Fruit fly (Drosophila melanogaster) whole organism, wandering third instar larva: ENCODE data around the gene mTerf5.

Source experiments
- HLH106 ChIP-seq: fragments of 200-800 bp; optimal IDR thresholded peaks from 3 replicates; lab custom pipeline; 2019; ENCODE audit warnings: missing biosample characterization, mild to moderate bottlenecking, missing genetic modification characterization, moderate library complexity
- Hr78 ChIP-seq: fragments of >200 bp; optimal IDR thresholded peaks from 2 replicates; lab custom pipeline; 2017; ENCODE audit warnings: missing biosample characterization, missing genetic modification characterization
- OdsH ChIP-seq: fragments of 200-800 bp; sonication (Bioruptor generic); optimal IDR thresholded peaks from 2 replicates; lab custom pipeline; 2016; ENCODE audit warnings: missing biosample characterization, mild to moderate bottlenecking, missing genetic modification characterization
- Rel ChIP-seq, 2 experiments: fragments of 200-800 bp; sonication (Bioruptor generic) in 1 of 2; optimal IDR thresholded peaks; 2 replicates in 1 of 2; 3 replicates in 1 of 2; lab custom pipeline; 2016 to 2019; ENCODE audit warnings: mild to moderate bottlenecking in 2 of 2, missing biosample characterization in 2 of 2, missing genetic modification characterization in 2 of 2, moderate library complexity in 1 of 2
- fru ChIP-seq: fragments of 200-800 bp; sonication (Bioruptor generic); optimal IDR thresholded peaks from 3 replicates; lab custom pipeline; 2016; ENCODE audit warnings: missing biosample characterization, mild to moderate bottlenecking, missing genetic modification characterization
- psq ChIP-seq: fragments of 200-800 bp; sonication (Bioruptor generic); optimal IDR thresholded peaks from 3 replicates; lab custom pipeline; 2017; ENCODE audit warnings: missing biosample characterization, mild to moderate bottlenecking, missing genetic modification characterization, moderate library complexity
- sv ChIP-seq: fragments of 200-800 bp; sonication (Bioruptor generic); optimal IDR thresholded peaks from 3 replicates; lab custom pipeline; 2016; ENCODE audit warnings: missing biosample characterization, missing genetic modification characterization

dm6 chr3R:18243000-18243399, 19.5 kb upstream of the mTerf5 start:
- TF ChIP-seq HLH106 (tag; lab: Kevin White, UChicago) (no peak), psq (GFP tag; lab: Kevin White, UChicago) (peak; percentile 84), OdsH (GFP tag; lab: Kevin White, UChicago) (no peak), fru (GFP tag; lab: Kevin White, UChicago) (no peak), sv (no peak), Rel (GFP tag; optimal IDR thresholded peaks at IDR 0.05; lab: Kevin White, UChicago) (no peak), Rel (tag; optimal IDR thresholded peaks at IDR 0.05; lab: Kevin White, UChicago) (no peak), Hr78 (no peak)
